Fruit fly (Drosophila melanogaster) whole organism, embryonic: ENCODE results near the gene CG13392.

Experiments used
- BtbVII ChIP-seq: fragments of 200-800 bp; sonication (Bioruptor generic); optimal IDR thresholded peaks from 3 replicates; lab custom pipeline; 2017; ENCODE audit warnings: missing biosample characterization, mild to moderate bottlenecking, missing genetic modification characterization
- CG10267 ChIP-seq: fragments of 200-800 bp; sonication (Bioruptor generic); optimal IDR thresholded peaks from 2 replicates; lab custom pipeline; 2018; ENCODE audit warnings: missing biosample characterization, mild to moderate bottlenecking, missing genetic modification characterization, moderate library complexity
- CG10321 ChIP-seq: fragments of 200-800 bp; sonication (Bioruptor generic); IDR thresholded peaks from 2 replicates; pipeline ENCODE4 v1.3.6; 2022; ENCODE audit warnings: missing biosample characterization, missing genetic modification characterization
- CG11247 ChIP-seq: fragments of 200-800 bp; sonication (Bioruptor generic); IDR thresholded peaks from 2 replicates; pipeline ENCODE4 v1.3.6; 2022; ENCODE audit warnings: missing biosample characterization, missing genetic modification characterization
- CG12659 ChIP-seq: fragments of 200-800 bp; sonication (Bioruptor generic); optimal IDR thresholded peaks from 3 replicates; lab custom pipeline; 2017; ENCODE audit warnings: mild to moderate bottlenecking, missing biosample characterization, missing genetic modification reagents, missing genetic modification characterization
- CG13287 ChIP-seq: fragments of 200-800 bp; sonication (Bioruptor generic); IDR thresholded peaks from 2 replicates; pipeline ENCODE4 v1.3.6; 2022; ENCODE audit warnings: missing biosample characterization, missing genetic modification characterization; ENCODE audit not compliant: partially characterized antibody
- CG13624 ChIP-seq: fragments of 200-800 bp; sonication (Bioruptor generic); optimal IDR thresholded peaks from 2 replicates; lab custom pipeline; 2016; ENCODE audit warnings: missing biosample characterization, missing genetic modification characterization
- CG15269 ChIP-seq: fragments of 200-800 bp; sonication (Bioruptor generic); optimal IDR thresholded peaks from 2 replicates; lab custom pipeline; 2018; ENCODE audit warnings: missing biosample characterization, mild to moderate bottlenecking, missing genetic modification characterization, moderate library complexity
- CG2875 ChIP-seq: fragments of 200-800 bp; sonication (Bioruptor generic); optimal IDR thresholded peaks from 2 replicates; lab custom pipeline; 2017; ENCODE audit warnings: missing biosample characterization, mild to moderate bottlenecking, missing genetic modification characterization, missing genetic modification reagents
- CG4328 ChIP-seq: fragments of 200-800 bp; sonication (Bioruptor generic); optimal IDR thresholded peaks from 3 replicates; lab custom pipeline; 2017; ENCODE audit warnings: missing biosample characterization, missing genetic modification reagents, missing genetic modification characterization
- CG4730 ChIP-seq: fragments of 200-800 bp; sonication (Bioruptor generic); IDR thresholded peaks from 2 replicates; pipeline ENCODE4 v1.3.6; 2022; ENCODE audit warnings: missing biosample characterization, missing genetic modification characterization
- CG6813 ChIP-seq: fragments of 200-800 bp; sonication (Bioruptor generic); optimal IDR thresholded peaks from 2 replicates; lab custom pipeline; 2017; ENCODE audit warnings: missing biosample characterization, missing genetic modification characterization, mild to moderate bottlenecking, moderate library complexity, missing genetic modification reagents
- CG7786 ChIP-seq: fragments of 200-800 bp; sonication (Bioruptor generic); optimal IDR thresholded peaks from 2 replicates; lab custom pipeline; 2016; ENCODE audit warnings: missing biosample characterization, missing genetic modification characterization
- CG8281 ChIP-seq: fragments of 200-800 bp; sonication (Bioruptor generic); optimal IDR thresholded peaks from 2 replicates; lab custom pipeline; 2018; ENCODE audit warnings: missing biosample characterization, mild to moderate bottlenecking, missing genetic modification characterization, moderate library complexity
- CG8924 ChIP-seq: fragments of 200-800 bp; optimal IDR thresholded peaks from 3 replicates; lab custom pipeline; 2019; ENCODE audit warnings: missing biosample characterization, mild to moderate bottlenecking, missing genetic modification characterization, moderate library complexity
- CG8944 ChIP-seq: fragments of 200-800 bp; sonication (Bioruptor generic); optimal IDR thresholded peaks from 3 replicates; lab custom pipeline; 2016; ENCODE audit warnings: missing biosample characterization, missing genetic modification characterization
- CG9932 ChIP-seq: fragments of 200-800 bp; sonication (Bioruptor generic); IDR thresholded peaks from 2 replicates; pipeline ENCODE4 v1.3.6; 2022; ENCODE audit warnings: missing biosample characterization, missing genetic modification characterization
- Drgx ChIP-seq: fragments of 200-800 bp; sonication (Bioruptor generic); IDR thresholded peaks from 2 replicates; pipeline ENCODE4 v1.3.6; 2022; ENCODE audit warnings: missing biosample characterization, missing genetic modification characterization
- Ets65A ChIP-seq: fragments of 200-800 bp; sonication (Bioruptor generic); peaks from one replicate; lab custom pipeline; 2016; ENCODE audit warnings: missing biosample characterization, missing genetic modification characterization
- Fer1 ChIP-seq: fragments of 200-800 bp; sonication (Bioruptor generic); optimal IDR thresholded peaks from 2 replicates; lab custom pipeline; 2017; ENCODE audit warnings: missing biosample characterization, mild to moderate bottlenecking, missing genetic modification characterization
- Fer3 ChIP-seq: fragments of 200-800 bp; sonication (Bioruptor generic); optimal IDR thresholded peaks from 2 replicates; lab custom pipeline; 2018; ENCODE audit warnings: missing biosample characterization, mild to moderate bottlenecking, missing genetic modification characterization, moderate library complexity
- Gsc ChIP-seq: fragments of 200-800 bp; sonication (Bioruptor generic); IDR thresholded peaks from 2 replicates; pipeline ENCODE4 v1.3.6; 2022; ENCODE audit warnings: missing biosample characterization, missing genetic modification characterization
- H2.0 ChIP-seq: fragments of 200-800 bp; sonication (Bioruptor generic); IDR thresholded peaks from 2 replicates; pipeline ENCODE4 v1.3.6; 2022; ENCODE audit warnings: missing biosample characterization, missing genetic modification characterization
- Med ChIP-seq: fragments of 200-800 bp; sonication (Bioruptor generic); peaks from one replicate; lab custom pipeline; 2016; ENCODE audit warnings: missing biosample characterization, missing genetic modification characterization, mild to moderate bottlenecking, inconsistent platforms, moderate library complexity
- PHDP ChIP-seq: fragments of 200-800 bp; sonication (Bioruptor generic); optimal IDR thresholded peaks from 3 replicates; lab custom pipeline; 2018; ENCODE audit warnings: missing biosample characterization, mild to moderate bottlenecking, missing genetic modification characterization, moderate library complexity
- Sox100B ChIP-seq: fragments of 200-800 bp; sonication (Bioruptor generic); optimal IDR thresholded peaks from 3 replicates; lab custom pipeline; 2018; ENCODE audit warnings: missing biosample characterization, mild to moderate bottlenecking, missing genetic modification characterization
- ato ChIP-seq: fragments of 200-800 bp; sonication (Bioruptor generic); IDR thresholded peaks from 2 replicates; pipeline ENCODE4 v1.3.6; 2022; ENCODE audit warnings: missing biosample characterization, missing genetic modification characterization; ENCODE audit not compliant: partially characterized antibody
- da ChIP-seq: fragments of 200-800 bp; sonication (Bioruptor generic); optimal IDR thresholded peaks from 2 replicates; lab custom pipeline; 2016; ENCODE audit warnings: missing biosample characterization, missing genetic modification characterization
- dmrt99B ChIP-seq: fragments of 200-800 bp; sonication (Bioruptor generic); optimal IDR thresholded peaks from 2 replicates; lab custom pipeline; 2018; ENCODE audit warnings: missing biosample characterization, mild to moderate bottlenecking, missing genetic modification characterization, moderate library complexity
- dysf ChIP-seq: fragments of 200-800 bp; sonication (Bioruptor generic); IDR thresholded peaks from 3 replicates; pipeline ENCODE4 v1.3.6; 2022; ENCODE audit warnings: missing biosample characterization, missing genetic modification characterization
- exex ChIP-seq: fragments of 200-800 bp; sonication (Bioruptor generic); optimal IDR thresholded peaks from 4 replicates; lab custom pipeline; 2018; ENCODE audit warnings: missing biosample characterization, mild to moderate bottlenecking, missing genetic modification characterization, moderate library complexity
- fd102C ChIP-seq: fragments of 200-800 bp; sonication (Bioruptor generic); optimal IDR thresholded peaks from 2 replicates; lab custom pipeline; 2018; ENCODE audit warnings: missing biosample characterization, mild to moderate bottlenecking, missing genetic modification characterization, moderate library complexity
- grau ChIP-seq: fragments of 200-800 bp; optimal IDR thresholded peaks from 3 replicates; lab custom pipeline; 2019; ENCODE audit warnings: missing biosample characterization, mild to moderate bottlenecking, missing genetic modification characterization, moderate library complexity
- h ChIP-seq: fragments of >200 bp; optimal IDR thresholded peaks from 2 replicates; lab custom pipeline; 2017
- ham ChIP-seq: fragments of 200-800 bp; sonication (Bioruptor generic); IDR thresholded peaks from 2 replicates; pipeline ENCODE4 v1.3.6; 2022; ENCODE audit warnings: missing biosample characterization, missing genetic modification characterization
- inv ChIP-seq: fragments of 200-800 bp; sonication (Bioruptor generic); IDR thresholded peaks from 2 replicates; pipeline ENCODE4 v1.3.6; 2022; ENCODE audit warnings: missing biosample characterization, missing genetic modification characterization; ENCODE audit not compliant: partially characterized antibody
- lab ChIP-seq: fragments of 200-800 bp; sonication (Bioruptor generic); optimal IDR thresholded peaks from 3 replicates; lab custom pipeline; 2017; ENCODE audit warnings: missing biosample characterization, missing genetic modification characterization, mild to moderate bottlenecking, moderate library complexity, missing genetic modification reagents
- lmd ChIP-seq: fragments of 200-800 bp; sonication (Bioruptor generic); IDR thresholded peaks from 2 replicates; pipeline ENCODE4 v1.3.6; 2022; ENCODE audit warnings: missing biosample characterization, missing genetic modification characterization
- mirr ChIP-seq: fragments of 200-800 bp; sonication (Bioruptor generic); optimal IDR thresholded peaks from 3 replicates; lab custom pipeline; 2018; ENCODE audit warnings: missing biosample characterization, mild to moderate bottlenecking, missing genetic modification characterization
- nerfin-1 ChIP-seq: fragments of 200-800 bp; sonication (Bioruptor generic); optimal IDR thresholded peaks from 3 replicates; lab custom pipeline; 2019; ENCODE audit warnings: missing biosample characterization, mild to moderate bottlenecking, missing genetic modification characterization, moderate library complexity
- nmo ChIP-seq: fragments of 200-800 bp; sonication (Bioruptor generic); optimal IDR thresholded peaks from 2 replicates; lab custom pipeline; 2018; ENCODE audit warnings: missing biosample characterization, mild to moderate bottlenecking, missing genetic modification characterization, moderate library complexity
- odd ChIP-seq: fragments of 200-800 bp; sonication (Bioruptor generic); optimal IDR thresholded peaks from 2 replicates; lab custom pipeline; 2017; ENCODE audit warnings: missing biosample characterization, mild to moderate bottlenecking, missing genetic modification characterization
- p53 ChIP-seq: fragments of 200-800 bp; sonication (Bioruptor generic); optimal IDR thresholded peaks from 2 replicates; lab custom pipeline; 2016; ENCODE audit warnings: missing biosample characterization, missing genetic modification characterization
- pros ChIP-seq: fragments of 200-800 bp; sonication (Bioruptor generic); optimal IDR thresholded peaks from 3 replicates; lab custom pipeline; 2019; ENCODE audit warnings: missing biosample characterization, mild to moderate bottlenecking, missing genetic modification characterization, moderate library complexity
- shn ChIP-seq: fragments of 200-800 bp; sonication (Bioruptor generic); optimal IDR thresholded peaks from 3 replicates; lab custom pipeline; 2016; ENCODE audit warnings: missing biosample characterization, missing genetic modification characterization
- stwl ChIP-seq: fragments of 200-800 bp; sonication (Bioruptor generic); optimal IDR thresholded peaks from 3 replicates; lab custom pipeline; 2018; ENCODE audit warnings: missing biosample characterization, mild to moderate bottlenecking, missing genetic modification characterization, moderate library complexity
- sug ChIP-seq: fragments of 200-800 bp; optimal IDR thresholded peaks from 2 replicates; lab custom pipeline; 2019; ENCODE audit warnings: missing biosample characterization, mild to moderate bottlenecking, missing genetic modification characterization, moderate library complexity
- unpg ChIP-seq: fragments of 200-800 bp; sonication (Bioruptor generic); optimal IDR thresholded peaks from 3 replicates; lab custom pipeline; 2018; ENCODE audit warnings: missing biosample characterization, mild to moderate bottlenecking, missing genetic modification characterization, moderate library complexity
- zfh1 ChIP-seq: fragments of 200-800 bp; sonication (Bioruptor generic); IDR thresholded peaks from 3 replicates; pipeline ENCODE4 v1.3.6; 2022; ENCODE audit warnings: missing biosample characterization, missing genetic modification characterization

Gene CG13392

dm6 chr2L:8372248-8372647, 10.4 kb downstream of the CG13392 start:
- TF ChIP-seq Ets65A (GFP tag; lab: Kevin White, UChicago) (peak; percentile 58), exex (tag; lab: Kevin White, UChicago) (peak; percentile 83), sug (peak; percentile 23), Med (peak; percentile 64), H2.0 (GFP tag; lab: Robert Waterston, UW) (no peak), zfh1 (GFP tag; lab: Robert Waterston, UW) (no peak), da (GFP tag; lab: Kevin White, UChicago) (no peak), lab (GFP tag; lab: Kevin White, UChicago) (peak; percentile 20), shn (no peak), CG4730 (0 out of 2 replicates have a peak, but pooled peaks have one; percentile 17), odd (GFP tag; lab: Kevin White, UChicago) (no peak), mirr (GFP tag; lab: Kevin White, UChicago) (peak; percentile 39)

- TF ChIP-seq CG15269 (tag; lab: Kevin White, UChicago) (peak; percentile 49), stwl (tag; lab: Kevin White, UChicago) (no peak), CG10321 (GFP tag; lab: Robert Waterston, UW) (no peak), CG10267 (tag; lab: Kevin White, UChicago) (peak; percentile 7), CG2875 (GFP tag; lab: Kevin White, UChicago) (no peak), CG4328 (GFP tag; lab: Kevin White, UChicago) (no peak), CG7786 (GFP tag; lab: Kevin White, UChicago) (no peak), dmrt99B (peak; percentile 54), Fer3 (tag; lab: Kevin White, UChicago) (no peak), PHDP (peak; percentile 2), CG8944 (no peak), CG6813 (GFP tag; lab: Kevin White, UChicago) (peak; percentile 14), CG13624 (GFP tag; lab: Kevin White, UChicago) (no peak), CG8281 (tag; lab: Kevin White, UChicago) (no peak), CG8924 (peak; percentile 38), lmd (GFP tag; lab: Robert Waterston, UW) (no peak), Sox100B (GFP tag; lab: Kevin White, UChicago) (peak; percentile 19), CG11247 (GFP tag; lab: Robert Waterston, UW) (no peak), dysf (GFP tag; lab: Robert Waterston, UW) (0 out of 3 replicates have a peak, but pooled peaks have one; percentile 12), nerfin-1 (tag; lab: Kevin White, UChicago) (peak; percentile 0), h (no peak), Gsc (no peak), pros (no peak), CG9932 (GFP tag; lab: Robert Waterston, UW) (no peak), ato (GFP tag; lab: Robert Waterston, UW) (no peak), unpg (GFP tag; lab: Kevin White, UChicago) (peak; percentile 8), nmo (GFP tag; lab: Kevin White, UChicago) (peak; percentile 18), fd102C (GFP tag; lab: Kevin White, UChicago) (no peak), BtbVII (peak; percentile 24), CG12659 (peak; percentile 23), inv (GFP tag; lab: Robert Waterston, UW) (no peak), Drgx (GFP tag; lab: Robert Waterston, UW) (peak; percentile 41; the same call in 1 of the 2 replicates), ham (GFP tag; lab: Robert Waterston, UW) (no peak), p53 (GFP tag; lab: Kevin White, UChicago) (no peak), Fer1 (GFP tag; lab: Kevin White, UChicago) (no peak), CG13287 (GFP tag; lab: Robert Waterston, UW) (no peak), grau (tag; lab: Kevin White, UChicago) (peak; percentile 80)
Observed at dm6 chr2L:8371354-8371937, 11.2 kb downstream of the CG13392 start.
